Worm (Caenorhabditis elegans): ENCODE results near the gene T19D12.4.

Gene T19D12.4

ce11 chrII:6612544-6612943 lies 18.4 kb upstream of the T19D12.4 start:
- TF ChIP-seq hnd-1 (tag; optimal IDR thresholded peaks at IDR 0.05), result no peak
- no peak for TF ChIP-seq sea-1 (GFP tag; conservative IDR thresholded peaks at IDR 0.05)
- TF ChIP-seq pes-1 (GFP tag; IDR thresholded peaks at IDR 0.05), result no peak
- no peak for TF ChIP-seq ama-1 (optimal IDR thresholded peaks at IDR 0.05)

DNA sequence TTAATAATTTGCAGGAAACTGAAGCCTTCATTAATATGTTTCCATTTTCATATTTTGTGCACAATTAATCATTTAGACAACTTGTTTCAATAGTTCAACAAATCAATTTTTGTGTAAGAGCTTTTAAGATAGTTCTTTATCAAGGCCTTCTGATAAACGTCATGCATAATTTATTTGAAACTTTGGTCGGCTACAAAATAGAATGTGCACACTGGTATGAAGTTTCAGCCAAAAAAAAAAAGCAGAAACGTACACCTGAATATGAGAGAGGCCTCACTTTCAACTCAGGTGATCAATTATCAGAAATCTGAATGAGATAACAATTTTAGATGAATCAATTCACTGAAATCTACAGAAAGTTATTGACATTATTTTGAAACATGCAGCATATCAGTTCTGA lies 16.4 kb upstream of the T19D12.4 start:
- no peak for TF ChIP-seq ets-7 (tag; optimal IDR thresholded peaks at IDR 0.05)

ce11 chrII:6615232-6616029 lies 15.5 kb upstream of the T19D12.4 start:
- no peak for TF ChIP-seq sea-1 (GFP tag; conservative IDR thresholded peaks at IDR 0.05)
- no peak for TF ChIP-seq F13C5.2 (tag; optimal IDR thresholded peaks at IDR 0.05)
- TF ChIP-seq ets-7 (tag; optimal IDR thresholded peaks at IDR 0.05), result no peak
- TF ChIP-seq hmbx-1 (tag; optimal IDR thresholded peaks at IDR 0.05), result no peak
- no peak for TF ChIP-seq hmg-4 (GFP tag; optimal IDR thresholded peaks at IDR 0.05)
- no peak for TF ChIP-seq tbx-37 (GFP tag; conservative IDR thresholded peaks at IDR 0.05)
- TF ChIP-seq hnd-1 (tag; optimal IDR thresholded peaks at IDR 0.05), result no peak
- TF ChIP-seq B0310.2 (tag; optimal IDR thresholded peaks at IDR 0.05), result no peak
- TF ChIP-seq tbx-11 (GFP tag; IDR thresholded peaks at IDR 0.05), result no peak
- TF ChIP-seq ama-1 (optimal IDR thresholded peaks at IDR 0.05), result no peak
- no peak for TF ChIP-seq flt-1 (GFP tag; IDR thresholded peaks at IDR 0.05)
- no peak for TF ChIP-seq aly-1 (tag; optimal IDR thresholded peaks at IDR 0.05)
- TF ChIP-seq ceh-36 (tag; optimal IDR thresholded peaks at IDR 0.05), result no peak
- TF ChIP-seq pes-1 (GFP tag; IDR thresholded peaks at IDR 0.05), result no peak
- TF ChIP-seq scrt-1 (GFP tag; IDR thresholded peaks at IDR 0.05), result no peak
- TF ChIP-seq tra-4 (tag; optimal IDR thresholded peaks at IDR 0.05), result no peak
- no peak for TF ChIP-seq ceh-13 (GFP tag; optimal IDR thresholded peaks at IDR 0.05)

ce11 chrII:6616135-6616534 lies 14.8 kb upstream of the T19D12.4 start:
- no peak for TF ChIP-seq F13C5.2 (tag; optimal IDR thresholded peaks at IDR 0.05)
- no peak for TF ChIP-seq ets-7 (tag; optimal IDR thresholded peaks at IDR 0.05)
- TF ChIP-seq hmbx-1 (tag; optimal IDR thresholded peaks at IDR 0.05), result no peak
- TF ChIP-seq ceh-36 (tag; optimal IDR thresholded peaks at IDR 0.05), result no peak
- TF ChIP-seq tra-4 (tag; optimal IDR thresholded peaks at IDR 0.05), result no peak
- TF ChIP-seq ama-1 (optimal IDR thresholded peaks at IDR 0.05), result no peak
- TF ChIP-seq ceh-13 (GFP tag; optimal IDR thresholded peaks at IDR 0.05), result no peak
- TF ChIP-seq tbx-37 (GFP tag; conservative IDR thresholded peaks at IDR 0.05), result no peak
- TF ChIP-seq scrt-1 (GFP tag; IDR thresholded peaks at IDR 0.05), result no peak
- TF ChIP-seq sea-1 (GFP tag; conservative IDR thresholded peaks at IDR 0.05), result no peak
- TF ChIP-seq aly-1 (tag; optimal IDR thresholded peaks at IDR 0.05), result no peak
- TF ChIP-seq hnd-1 (tag; optimal IDR thresholded peaks at IDR 0.05), result no peak
- no peak for TF ChIP-seq hmg-4 (GFP tag; optimal IDR thresholded peaks at IDR 0.05)
- TF ChIP-seq B0310.2 (tag; optimal IDR thresholded peaks at IDR 0.05), result no peak
- TF ChIP-seq pes-1 (GFP tag; IDR thresholded peaks at IDR 0.05), result no peak
- TF ChIP-seq flt-1 (GFP tag; IDR thresholded peaks at IDR 0.05), result no peak
- TF ChIP-seq tbx-11 (GFP tag; IDR thresholded peaks at IDR 0.05), result no peak

DNA sequence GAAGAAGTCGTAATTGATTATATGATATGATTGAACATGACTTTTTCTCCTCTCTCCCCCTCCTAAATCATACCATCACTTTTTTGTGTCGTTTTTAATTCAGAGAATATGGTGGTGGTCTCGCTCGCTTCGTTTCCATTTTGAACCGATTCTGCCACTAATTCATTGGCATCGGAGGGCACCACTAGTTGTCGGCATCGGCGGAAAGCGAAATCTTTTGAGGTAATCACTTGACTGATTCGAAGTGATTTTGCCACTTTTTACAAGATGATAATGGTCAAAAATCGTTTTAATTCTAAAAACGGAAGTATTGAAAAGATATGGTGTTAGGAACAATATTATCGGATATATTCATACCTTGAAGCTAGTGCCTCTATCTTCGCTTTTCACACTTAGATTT lies 14.1 kb upstream of the T19D12.4 start, which contains the start of gene klf-3:
TSS of gene klf-3 (plus strand) at position 109 of the 400 bp plus-strand sequence.
- TF ChIP-seq hmbx-1 (tag; optimal IDR thresholded peaks at IDR 0.05) (no peak), sea-1 (GFP tag; conservative IDR thresholded peaks at IDR 0.05) (no peak), tbx-37 (GFP tag; conservative IDR thresholded peaks at IDR 0.05) (no peak), tra-4 (tag; optimal IDR thresholded peaks at IDR 0.05) (no peak)

DNA sequence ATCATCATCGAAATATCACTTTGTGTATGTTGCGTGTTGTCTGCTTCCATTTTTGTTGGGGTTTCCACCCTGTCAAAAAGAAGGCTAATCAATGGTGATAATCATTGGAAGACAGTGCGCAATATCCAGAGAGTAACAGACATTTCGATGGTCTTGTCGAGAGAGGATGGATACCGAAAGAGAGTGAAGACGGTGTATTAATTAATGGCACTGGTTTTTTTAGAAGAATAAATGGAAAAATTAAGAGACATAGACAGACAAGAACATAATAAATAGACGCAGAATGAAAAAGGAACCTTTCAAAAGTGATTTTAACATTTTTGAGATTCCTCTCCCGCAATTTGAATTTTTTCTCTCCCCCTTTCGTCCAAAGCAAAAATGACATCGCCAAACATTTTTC lies 11.9 kb upstream of the T19D12.4 start:
- TF ChIP-seq sea-1 (GFP tag; conservative IDR thresholded peaks at IDR 0.05), result no peak
- TF ChIP-seq ceh-36 (tag; optimal IDR thresholded peaks at IDR 0.05), result no peak
- no peak for TF ChIP-seq tbx-11 (GFP tag; IDR thresholded peaks at IDR 0.05)
- no peak for TF ChIP-seq hnd-1 (tag; optimal IDR thresholded peaks at IDR 0.05)
- no peak for TF ChIP-seq scrt-1 (GFP tag; IDR thresholded peaks at IDR 0.05)
- no peak for TF ChIP-seq hmbx-1 (tag; optimal IDR thresholded peaks at IDR 0.05)
- no peak for TF ChIP-seq hmg-4 (GFP tag; optimal IDR thresholded peaks at IDR 0.05)
- no peak for TF ChIP-seq B0310.2 (tag; optimal IDR thresholded peaks at IDR 0.05)
- TF ChIP-seq aly-1 (tag; optimal IDR thresholded peaks at IDR 0.05), result no peak
- no peak for TF ChIP-seq pes-1 (GFP tag; IDR thresholded peaks at IDR 0.05)

DNA sequence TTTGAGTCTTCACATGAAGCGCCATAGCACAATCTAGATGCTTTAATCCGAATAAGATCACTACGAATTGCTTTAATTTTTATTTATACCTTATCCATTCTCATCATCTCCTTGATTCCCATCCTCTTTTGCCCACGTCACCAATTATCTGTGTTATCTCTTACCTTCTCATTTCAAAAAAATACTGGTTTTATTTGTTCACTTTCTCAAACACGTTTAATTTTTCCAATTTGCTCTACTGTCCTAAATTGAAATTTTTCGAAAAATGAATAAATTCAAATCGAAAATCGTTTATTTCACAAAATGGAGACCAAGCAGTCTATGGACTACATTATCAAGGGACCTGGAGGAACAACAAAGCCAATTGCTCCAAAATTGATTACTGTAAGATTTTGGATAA lies 9.0 kb upstream of the T19D12.4 start, which contains the start of gene F54H5.3:
TSS of gene F54H5.3 (plus strand) at position 301 of the 400 bp plus-strand sequence.
- TF ChIP-seq B0310.2 (tag; optimal IDR thresholded peaks at IDR 0.05) (no peak), ceh-13 (GFP tag; optimal IDR thresholded peaks at IDR 0.05) (no peak), tbx-37 (GFP tag; conservative IDR thresholded peaks at IDR 0.05) (no peak), aly-1 (tag; optimal IDR thresholded peaks at IDR 0.05) (no peak), tbx-11 (GFP tag; IDR thresholded peaks at IDR 0.05) (no peak), scrt-1 (GFP tag; IDR thresholded peaks at IDR 0.05) (no peak), ama-1 (optimal IDR thresholded peaks at IDR 0.05) (no peak), hmbx-1 (tag; optimal IDR thresholded peaks at IDR 0.05) (no peak), F13C5.2 (tag; optimal IDR thresholded peaks at IDR 0.05) (no peak), pes-1 (GFP tag; IDR thresholded peaks at IDR 0.05) (no peak), hnd-1 (tag; optimal IDR thresholded peaks at IDR 0.05) (no peak), hmg-4 (GFP tag; optimal IDR thresholded peaks at IDR 0.05) (no peak), tra-4 (tag; optimal IDR thresholded peaks at IDR 0.05) (no peak), flt-1 (GFP tag; IDR thresholded peaks at IDR 0.05) (no peak), ceh-36 (tag; optimal IDR thresholded peaks at IDR 0.05) (no peak), sea-1 (GFP tag; conservative IDR thresholded peaks at IDR 0.05) (no peak)

DNA sequence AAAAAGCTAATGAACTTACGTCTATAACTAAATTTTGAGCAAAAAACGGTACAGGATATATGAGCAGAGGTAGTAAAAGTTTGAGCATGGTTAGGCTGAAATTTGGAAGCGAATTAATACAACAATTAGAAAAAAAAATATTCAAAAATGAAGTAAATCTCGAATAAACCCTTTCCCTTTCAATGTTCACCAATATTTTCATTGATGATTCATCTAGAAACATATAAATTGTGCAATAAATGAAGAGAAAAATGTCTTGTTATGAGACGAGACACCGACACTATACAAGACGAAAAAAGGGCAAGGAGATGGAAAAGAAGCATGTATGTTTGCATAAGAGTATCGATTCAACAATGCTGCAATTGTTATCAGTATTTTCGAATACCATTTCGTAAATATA lies 5.6 kb upstream of the T19D12.4 start, which contains the start of gene F54H5.14:
TSS of gene F54H5.14 (minus strand) at position 101 of the 400 bp plus-strand sequence.
- no peak for TF ChIP-seq tbx-37 (GFP tag; conservative IDR thresholded peaks at IDR 0.05)
- TF ChIP-seq tra-4 (tag; optimal IDR thresholded peaks at IDR 0.05), result no peak
- no peak for TF ChIP-seq ceh-36 (tag; optimal IDR thresholded peaks at IDR 0.05)
- no peak for TF ChIP-seq ama-1 (optimal IDR thresholded peaks at IDR 0.05)
- TF ChIP-seq ceh-13 (GFP tag; optimal IDR thresholded peaks at IDR 0.05), result no peak
- no peak for TF ChIP-seq aly-1 (tag; optimal IDR thresholded peaks at IDR 0.05)
- no peak for TF ChIP-seq scrt-1 (GFP tag; IDR thresholded peaks at IDR 0.05)
- TF ChIP-seq hmbx-1 (tag; optimal IDR thresholded peaks at IDR 0.05), result no peak
- TF ChIP-seq pes-1 (GFP tag; IDR thresholded peaks at IDR 0.05), result no peak
- TF ChIP-seq hmg-4 (GFP tag; optimal IDR thresholded peaks at IDR 0.05), result no peak
- no peak for TF ChIP-seq B0310.2 (tag; optimal IDR thresholded peaks at IDR 0.05)
- no peak for TF ChIP-seq hnd-1 (tag; optimal IDR thresholded peaks at IDR 0.05)
- TF ChIP-seq ets-7 (tag; optimal IDR thresholded peaks at IDR 0.05), result no peak
